Fruit fly (Drosophila melanogaster) whole organism: ENCODE results near the gene CG31636.
A peak's percentile ranks its signal among the peaks of the same experiment; 100 is the strongest.

Experiments used
- CG8478 ChIP-seq: fragments of >200 bp; optimal IDR thresholded peaks from 2 replicates; lab custom pipeline; 2018; ENCODE audit warnings: inconsistent platforms
- Dll ChIP-seq: fragments of >200 bp; optimal IDR thresholded peaks from 2 replicates; lab custom pipeline; 2017
- EcR ChIP-seq, 2 experiments: fragments of >200 bp; optimal IDR thresholded peaks; 2 replicates each; lab custom pipeline; 2017; ENCODE audit warnings: missing biosample characterization in 2 of 2, missing genetic modification characterization in 2 of 2, missing genetic modification reagents in 2 of 2
- pan ChIP-seq: fragments of >200 bp; optimal IDR thresholded peaks from 2 replicates; lab custom pipeline; 2017
- psq ChIP-seq: fragments of >200 bp; optimal IDR thresholded peaks from 2 replicates; lab custom pipeline; 2017
- usp ChIP-seq: fragments of >200 bp; optimal IDR thresholded peaks from 2 replicates; lab custom pipeline; 2017; ENCODE audit warnings: missing biosample characterization, missing genetic modification characterization, mixed read lengths

The CG31636 gene

DNA sequence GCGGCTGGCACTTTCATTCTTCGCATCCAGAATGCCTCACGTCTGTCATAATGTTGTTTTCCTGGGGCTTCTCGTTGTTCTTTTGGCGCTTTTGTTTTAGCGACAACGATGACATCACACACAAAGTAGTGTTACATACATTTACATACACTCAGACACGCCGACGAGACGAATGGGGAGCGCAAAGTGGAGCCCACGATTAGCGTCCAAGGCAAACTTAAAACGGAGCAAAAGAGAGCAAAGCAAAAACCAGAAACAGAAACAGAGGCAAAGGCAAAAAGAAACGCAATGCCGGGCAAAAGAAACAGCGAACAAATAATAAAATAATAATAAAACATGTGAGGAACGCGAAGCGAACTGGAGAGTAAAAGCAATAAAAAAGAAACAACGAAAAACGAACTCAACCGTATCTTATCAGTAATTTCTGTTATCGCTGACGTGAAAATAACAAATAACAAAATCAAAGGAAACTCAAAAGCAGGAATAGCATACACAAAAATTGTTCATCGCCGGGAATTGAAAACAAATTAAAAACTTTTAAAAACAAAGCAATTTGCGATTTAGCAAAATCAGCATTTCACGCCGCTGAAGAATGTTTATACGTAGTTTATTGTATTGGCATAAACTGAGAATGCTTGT, 13.4 kb downstream of the CG31636 start:
- TF ChIP-seq pan (lab: Kevin White, UChicago) = no peak
- TF ChIP-seq usp = no peak

dm6 chr2L:6643218-6643756, 14.7 kb downstream of the CG31636 start:
- no peak for TF ChIP-seq EcR (GFP tag; optimal IDR thresholded peaks at IDR 0.05; lab: Kevin White, UChicago)

dm6 chr2L:6632307-6632706, 25.6 kb downstream of the CG31636 start, which contains the start of gene Oatp26F:
TSS of gene Oatp26F (minus strand) at chr2L:6632407.
- TF ChIP-seq CG8478 (no peak), psq (lab: Kevin White, UChicago) (no peak), pan (lab: Kevin White, UChicago) (no peak), usp (no peak), Dll (lab: Kevin White, UChicago) (no peak), EcR (GFP tag; optimal IDR thresholded peaks at IDR 0.05; lab: Kevin White, UChicago) (no peak)

DNA sequence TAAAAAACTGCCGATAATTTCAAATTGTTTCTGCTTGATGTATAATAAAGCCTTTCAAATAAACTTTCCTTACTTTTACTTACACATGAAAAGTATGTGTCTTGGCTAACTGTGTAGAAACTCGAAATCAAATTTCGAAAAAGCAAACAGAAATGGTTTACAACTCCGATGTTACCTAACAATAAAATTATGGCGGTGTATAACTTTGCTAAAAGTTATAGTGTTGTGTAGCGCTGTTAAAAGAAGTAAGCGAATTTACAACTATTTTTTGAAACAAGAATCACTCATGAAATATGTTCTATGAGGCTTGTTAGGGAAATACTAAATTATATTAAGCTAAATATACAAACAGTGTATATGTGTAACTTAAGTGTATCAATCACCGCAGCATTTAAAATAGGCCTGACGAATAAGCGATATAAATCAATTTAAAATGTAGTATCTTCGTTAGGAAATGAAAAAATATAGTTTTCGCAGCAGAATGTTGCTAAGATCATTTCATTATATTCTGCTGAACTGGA, 35.2 kb downstream of the CG31636 start, which contains the start of gene CG34345:
Gene CG34345 (plus strand): TSS at position 471 of the 521 bp plus-strand sequence.
- TF ChIP-seq EcR (GFP tag; optimal IDR thresholded peaks at IDR 0.05; lab: Kevin White, UChicago) (no peak), psq (lab: Kevin White, UChicago) (no peak), usp (no peak), Dll (lab: Kevin White, UChicago) (no peak), pan (lab: Kevin White, UChicago) (no peak), CG8478 (no peak)

DNA sequence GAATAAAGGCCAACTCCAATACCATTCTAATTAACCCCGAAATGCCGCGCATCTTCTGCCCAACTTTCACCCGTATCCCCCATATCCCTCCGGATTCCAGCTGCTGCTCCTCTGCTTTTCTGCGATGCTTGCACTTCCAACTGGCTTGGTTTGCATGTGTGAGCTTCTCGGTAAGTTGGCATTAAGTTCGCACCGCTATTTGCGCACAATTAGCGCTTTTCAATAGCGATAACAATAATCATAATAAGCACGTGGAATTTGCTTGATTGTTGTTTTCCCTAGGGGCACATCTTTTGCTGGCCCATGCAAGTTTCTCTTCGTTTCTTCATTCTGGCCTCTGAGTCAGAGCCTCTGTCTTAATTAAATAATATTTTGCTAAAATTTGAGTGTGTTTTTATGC, 35.9 kb downstream of the CG31636 start:
- TF ChIP-seq Dll (lab: Kevin White, UChicago) = no peak
- no peak for TF ChIP-seq pan (lab: Kevin White, UChicago)

DNA sequence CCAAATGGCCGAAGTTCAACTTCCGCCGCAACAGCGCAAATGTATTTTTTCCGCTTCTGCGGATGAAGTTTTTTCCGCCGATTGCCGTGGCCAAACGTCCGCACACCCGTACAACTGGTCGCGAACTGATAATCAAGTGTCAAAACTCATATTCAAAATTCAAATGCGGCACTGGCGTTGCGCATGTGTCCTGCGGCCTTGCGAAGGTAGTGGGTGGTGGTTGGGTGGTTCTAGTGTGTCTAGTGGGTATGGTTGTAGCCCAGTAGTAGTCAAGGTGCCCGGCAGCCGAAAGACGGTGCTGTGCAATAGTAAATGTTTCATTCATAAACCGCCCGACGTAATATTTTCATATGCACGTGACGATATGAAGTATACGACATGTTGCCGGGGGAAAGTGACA, 36.4 kb downstream of the CG31636 start, which contains the start of gene DIP-iota:
Gene DIP-iota (minus strand): TSS at position 101 of the 400 bp plus-strand sequence.
- TF ChIP-seq psq (lab: Kevin White, UChicago) (no peak), pan (lab: Kevin White, UChicago) (no peak), EcR (GFP tag; optimal IDR thresholded peaks at IDR 0.05; lab: Kevin White, UChicago) (no peak), CG8478 (no peak), usp (no peak), Dll (lab: Kevin White, UChicago) (no peak)

DNA sequence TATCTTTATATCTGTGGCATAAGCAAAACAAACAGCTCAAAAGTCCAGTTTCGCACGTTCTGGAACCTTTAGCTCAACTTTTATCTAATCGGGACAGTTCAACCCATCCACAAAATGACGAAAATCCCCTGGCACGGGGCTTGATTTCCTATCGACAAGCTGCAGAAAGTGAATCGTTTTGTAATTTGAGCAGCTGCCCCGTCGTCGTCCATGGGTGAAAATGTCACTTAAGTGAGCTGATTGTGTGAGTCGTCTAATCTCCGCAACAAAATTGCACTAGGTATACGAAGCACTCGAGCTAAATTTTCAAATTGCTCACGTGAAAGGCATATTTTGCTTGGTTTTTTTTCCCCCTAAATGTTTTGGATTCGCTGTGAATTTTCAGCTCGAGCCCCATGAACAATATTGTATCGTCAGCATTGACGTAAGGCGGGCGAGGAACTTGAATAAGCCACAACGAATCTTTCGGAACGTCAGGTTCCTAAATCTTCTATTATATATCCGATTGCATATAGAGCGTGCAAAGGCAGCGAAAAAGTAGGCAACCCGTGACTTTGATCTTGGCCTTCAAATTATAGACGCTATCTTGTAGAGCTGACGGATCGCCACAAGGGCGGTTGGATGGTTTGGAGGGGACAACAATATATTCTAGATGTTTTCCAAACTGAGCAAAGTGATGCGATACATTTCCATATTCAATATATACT, 43.6 kb downstream of the CG31636 start:
- TF ChIP-seq psq (lab: Kevin White, UChicago) (no peak), usp (no peak), CG8478 (no peak), EcR (GFP tag; optimal IDR thresholded peaks at IDR 0.05; lab: Kevin White, UChicago) (no peak), Dll (lab: Kevin White, UChicago) (no peak), pan (lab: Kevin White, UChicago) (no peak)

dm6 chr2L:6613156-6613555, 44.8 kb downstream of the CG31636 start:
- TF ChIP-seq Dll (lab: Kevin White, UChicago) (no peak), pan (lab: Kevin White, UChicago) (no peak), psq (lab: Kevin White, UChicago) (no peak), EcR (GFP tag; optimal IDR thresholded peaks at IDR 0.05; lab: Kevin White, UChicago) (no peak), CG8478 (no peak)

dm6 chr2L:6612477-6613004, 45.4 kb downstream of the CG31636 start:
- TF ChIP-seq pan (lab: Kevin White, UChicago) = no peak
- no peak for TF ChIP-seq psq (lab: Kevin White, UChicago)
- no peak for TF ChIP-seq usp
- no peak for TF ChIP-seq CG8478
- no peak for TF ChIP-seq EcR (GFP tag; optimal IDR thresholded peaks at IDR 0.05; lab: Kevin White, UChicago)
- no peak for TF ChIP-seq Dll (lab: Kevin White, UChicago)

DNA sequence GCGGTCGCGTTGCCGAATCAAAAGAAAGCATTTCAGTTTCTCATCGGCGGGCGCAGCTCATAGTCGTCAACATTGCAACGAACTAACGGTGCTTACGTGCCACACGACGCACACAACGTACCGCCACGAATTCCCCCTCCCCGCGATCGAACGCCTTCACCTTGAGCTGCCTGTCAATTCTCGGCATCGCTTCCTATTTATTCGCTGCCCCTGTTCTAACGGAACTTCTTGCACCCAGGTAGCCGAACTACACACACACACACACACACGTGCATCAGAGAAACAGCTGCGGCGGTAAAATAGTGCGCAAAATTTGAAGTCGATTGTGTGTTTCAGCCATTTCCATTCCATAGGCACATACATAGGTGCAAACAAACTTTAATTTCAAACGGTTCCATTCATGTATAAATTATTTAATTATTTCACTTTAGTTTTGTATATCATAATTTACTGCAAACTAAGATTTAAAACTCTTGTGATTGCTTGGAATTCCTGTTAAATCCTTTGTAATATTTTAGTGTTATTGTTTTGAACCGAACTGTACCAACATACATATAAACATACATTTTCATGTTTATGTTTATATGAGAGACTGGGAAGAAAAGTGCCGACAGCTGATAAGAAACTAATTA, 46.5 kb downstream of the CG31636 start:
- TF ChIP-seq CG8478 (no peak), psq (lab: Kevin White, UChicago) (no peak), usp (no peak), pan (lab: Kevin White, UChicago) (no peak), Dll (lab: Kevin White, UChicago) (no peak), EcR (GFP tag; optimal IDR thresholded peaks at IDR 0.05; lab: Kevin White, UChicago) (no peak)

dm6 chr2L:6610683-6611373, 47.1 kb downstream of the CG31636 start, which contains the start of gene CG11050:
TSS of gene CG11050 (plus strand) at chr2L:6611011.
- TF ChIP-seq Dll (lab: Kevin White, UChicago) (peak; percentile 69), pan (lab: Kevin White, UChicago) (no peak)
